Worm (Caenorhabditis elegans): ENCODE data around the gene bath-13.

DNA sequence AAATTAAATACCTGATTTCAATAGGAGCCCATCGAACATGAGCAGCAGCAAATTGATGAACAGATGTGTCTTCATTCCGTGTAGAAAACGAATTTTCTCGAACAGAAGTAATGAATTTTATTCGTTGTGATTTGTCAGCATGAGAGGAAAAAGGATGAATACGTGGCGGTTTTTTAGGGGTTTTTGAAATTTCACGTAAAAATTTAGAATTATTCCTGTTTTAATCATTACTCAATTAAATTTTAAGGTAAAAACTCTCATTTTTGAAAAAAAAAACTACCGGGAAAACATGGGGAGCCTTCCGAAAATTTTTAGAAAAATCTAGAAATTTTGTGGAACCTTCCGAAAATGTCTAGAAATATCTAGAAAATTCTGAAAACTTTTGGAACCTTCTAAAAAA is 15.9 kb upstream of the bath-13 start, which contains the start of gene K02F6.7:
- TF ChIP-seq dpl-1 (GFP tag; optimal IDR thresholded peaks at IDR 0.05) (no peak), unc-62 (GFP tag; optimal IDR thresholded peaks at IDR 0.05 in 1 of 2) (no peak), unc-62 (tag; optimal IDR thresholded peaks at IDR 0.05) (no peak), mep-1 (tag; optimal IDR thresholded peaks at IDR 0.05) (no peak), nhr-28 (tag; optimal IDR thresholded peaks at IDR 0.05) (no peak), lin-13 (GFP tag; optimal IDR thresholded peaks at IDR 0.05) (no peak), ces-1 (GFP tag; optimal IDR thresholded peaks at IDR 0.05) (no peak), duxl-1 (tag; optimal IDR thresholded peaks at IDR 0.05; ENCODE audit: poor library complexity) (no peak)

Measured in whole organism, L4 larva.